Worm (Caenorhabditis elegans) whole organism, L2 larva: Measurements from ENCODE around the gene tag-243.

ENCODE experiments used
- ama-1 ChIP-seq: fragments of 150-350 bp; optimal IDR thresholded peaks from 2 replicates; lab custom pipeline; 2018; ENCODE audit warnings: inconsistent platforms
- fos-1 ChIP-seq: fragments of 150-350 bp; optimal IDR thresholded peaks from 2 replicates; lab custom pipeline; 2014; ENCODE audit warnings: missing biosample characterization, missing genetic modification characterization
- lsy-2 ChIP-seq, 2 experiments: fragments of 150-350 bp in 1 of 2; sonication (generic microtip) in 1 of 2; optimal IDR thresholded peaks; 2 replicates each; lab custom pipeline; 2014 to 2017; ENCODE audit warnings: missing biosample characterization in 2 of 2, missing genetic modification characterization in 2 of 2
- mdl-1 ChIP-seq, 2 experiments: fragments of 150-350 bp in 1 of 2; sonication (generic microtip) in 1 of 2; optimal IDR thresholded peaks; 2 replicates each; lab custom pipeline; 2017; ENCODE audit warnings: missing biosample characterization in 2 of 2, missing genetic modification characterization in 2 of 2
- nhr-129 ChIP-seq: fragments of 150-350 bp; optimal IDR thresholded peaks from 2 replicates; lab custom pipeline; 2014; ENCODE audit warnings: missing biosample characterization, missing genetic modification characterization
- ztf-4 ChIP-seq: fragments of 150-350 bp; optimal IDR thresholded peaks from 2 replicates; lab custom pipeline; 2014; ENCODE audit warnings: missing biosample characterization, missing genetic modification characterization

- TF ChIP-seq fos-1 (tag; lab: Kevin White, UChicago) (no peak), ztf-4 (tag; lab: Kevin White, UChicago) (no peak), mdl-1 (tag; optimal IDR thresholded peaks at IDR 0.05; lab: Kevin White, UChicago) (no peak), nhr-129 (tag; lab: Kevin White, UChicago) (no peak), lsy-2 (tag; optimal IDR thresholded peaks at IDR 0.05; lab: Kevin White, UChicago) (no peak), ama-1 (lab: Kevin White, UChicago) (no peak)
Measured at ce11 chrIII:4657386-4657785, 30.9 kb downstream of the tag-243 start.
